Fruit fly (Drosophila melanogaster): ENCODE results near the gene CG15482.
A peak's percentile ranks its signal among the peaks of the same experiment; 100 is the strongest.

CG15482 gene

dm6 chr2L:13245855-13246645 lies 34.4 kb upstream of the CG15482 start, which contains the start of gene CG16820:
Gene CG16820 (plus strand): TSS chr2L:13246232.
- no peak for TF ChIP-seq CG15710 (tag; optimal IDR thresholded peaks at IDR 0.05)
- TF ChIP-seq CG32121 (GFP tag; IDR thresholded peaks at IDR 0.05), result no peak; the same call in 1 of the 2 replicates
- TF ChIP-seq CG17806 (tag; optimal IDR thresholded peaks at IDR 0.05), result no peak
- no peak for TF ChIP-seq CG13204 (GFP tag; optimal IDR thresholded peaks at IDR 0.05)
- TF ChIP-seq fd96Ca (GFP tag; IDR thresholded peaks at IDR 0.05), result no peak
- no peak for TF ChIP-seq CG14655 (GFP tag; optimal IDR thresholded peaks at IDR 0.05)
- TF ChIP-seq EcR (GFP tag; optimal IDR thresholded peaks at IDR 0.05), result no peak
- TF ChIP-seq Ets98B (GFP tag; IDR thresholded peaks at IDR 0.05), result peak; percentile 53; the same call in 1 of the 2 replicates
- TF ChIP-seq CG4496 (GFP tag; IDR thresholded peaks at IDR 0.05), result no peak
- peak; percentile 71 for TF ChIP-seq CG12605 (GFP tag; IDR thresholded peaks at IDR 0.05)
- TF ChIP-seq Pif1B (GFP tag; optimal IDR thresholded peaks at IDR 0.05), result no peak
- TF ChIP-seq Snoo (tag; optimal IDR thresholded peaks at IDR 0.05), result no peak
- TF ChIP-seq rn (GFP tag; IDR thresholded peaks at IDR 0.05), result no peak
- TF ChIP-seq Pif1A (GFP tag; optimal IDR thresholded peaks at IDR 0.05), result no peak
- no peak for TF ChIP-seq CG10348 (GFP tag; IDR thresholded peaks at IDR 0.05)
- no peak for TF ChIP-seq CG8159 (tag; optimal IDR thresholded peaks at IDR 0.05)

DNA sequence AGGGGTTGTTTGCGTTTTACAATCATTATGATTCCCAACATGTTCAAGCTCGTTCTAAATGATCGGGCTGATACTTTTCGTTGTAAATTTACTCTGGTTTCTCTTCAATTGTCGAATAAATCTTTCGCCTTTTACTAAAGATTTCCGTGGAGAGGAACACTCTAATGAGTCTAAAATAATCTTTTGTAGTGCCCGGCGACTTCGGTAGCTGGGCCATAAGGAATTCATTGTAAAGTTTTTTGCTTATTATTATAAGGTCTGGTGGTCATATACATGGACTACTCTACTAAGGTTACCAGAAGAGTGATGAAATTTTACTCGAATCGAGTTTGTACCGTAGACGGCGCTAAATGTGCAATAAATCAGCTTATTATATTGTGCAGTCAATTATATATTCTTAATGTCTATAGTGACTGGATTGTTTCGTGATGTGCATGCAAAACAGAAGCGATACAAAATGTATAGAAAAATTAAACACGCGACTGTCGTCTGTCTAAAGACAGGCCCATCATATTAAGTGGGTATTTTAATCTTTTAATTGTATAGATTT lies 33.2 kb upstream of the CG15482 start:
- TF ChIP-seq fd96Ca (GFP tag; IDR thresholded peaks at IDR 0.05) (no peak), Pif1A (GFP tag; optimal IDR thresholded peaks at IDR 0.05) (no peak), Pif1B (GFP tag; optimal IDR thresholded peaks at IDR 0.05) (no peak), Snoo (tag; optimal IDR thresholded peaks at IDR 0.05) (no peak), CG9948 (tag; optimal IDR thresholded peaks at IDR 0.05) (no peak), rn (GFP tag; IDR thresholded peaks at IDR 0.05) (no peak), EcR (GFP tag; optimal IDR thresholded peaks at IDR 0.05) (no peak)

DNA sequence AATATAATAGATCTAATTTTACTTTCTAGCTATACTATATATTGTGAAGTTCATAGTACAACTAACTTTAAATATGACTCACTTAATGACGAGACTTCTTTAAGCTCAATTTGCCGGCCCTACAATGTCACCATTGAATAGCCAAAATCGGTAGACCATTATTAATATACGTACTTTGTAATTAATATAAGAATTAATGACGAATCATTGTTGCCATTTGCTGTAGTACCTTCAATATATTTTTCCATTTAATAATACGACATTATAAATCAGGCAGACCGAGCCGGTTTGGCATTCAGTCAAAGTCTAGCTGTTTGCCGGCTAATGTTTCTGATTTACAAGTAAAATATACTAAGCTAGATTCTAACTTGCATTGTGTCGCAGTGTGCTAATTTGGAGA lies 28.1 kb upstream of the CG15482 start, which contains the start of gene Jhbp13:
Jhbp13 (plus strand) TSS at position 301 of the 400 bp plus-strand sequence.
- no peak for TF ChIP-seq rn (GFP tag; IDR thresholded peaks at IDR 0.05)
- no peak for TF ChIP-seq D1 (tag; optimal IDR thresholded peaks at IDR 0.05)
- no peak for TF ChIP-seq CG14655 (GFP tag; optimal IDR thresholded peaks at IDR 0.05)
- TF ChIP-seq CG15710 (tag; optimal IDR thresholded peaks at IDR 0.05), result no peak
- TF ChIP-seq EcR (GFP tag; optimal IDR thresholded peaks at IDR 0.05), result no peak
- TF ChIP-seq CG34367 (tag; optimal IDR thresholded peaks at IDR 0.05), result no peak
- no peak for TF ChIP-seq CG8159 (tag; optimal IDR thresholded peaks at IDR 0.05)
- TF ChIP-seq gl (tag; optimal IDR thresholded peaks at IDR 0.05), result no peak
- TF ChIP-seq CG32121 (GFP tag; IDR thresholded peaks at IDR 0.05), result no peak
- TF ChIP-seq Pif1A (GFP tag; optimal IDR thresholded peaks at IDR 0.05), result no peak
- no peak for TF ChIP-seq Ets98B (GFP tag; IDR thresholded peaks at IDR 0.05)
- TF ChIP-seq CG8301 (tag; optimal IDR thresholded peaks at IDR 0.05), result no peak
- no peak for TF ChIP-seq fd96Ca (GFP tag; IDR thresholded peaks at IDR 0.05)

DNA sequence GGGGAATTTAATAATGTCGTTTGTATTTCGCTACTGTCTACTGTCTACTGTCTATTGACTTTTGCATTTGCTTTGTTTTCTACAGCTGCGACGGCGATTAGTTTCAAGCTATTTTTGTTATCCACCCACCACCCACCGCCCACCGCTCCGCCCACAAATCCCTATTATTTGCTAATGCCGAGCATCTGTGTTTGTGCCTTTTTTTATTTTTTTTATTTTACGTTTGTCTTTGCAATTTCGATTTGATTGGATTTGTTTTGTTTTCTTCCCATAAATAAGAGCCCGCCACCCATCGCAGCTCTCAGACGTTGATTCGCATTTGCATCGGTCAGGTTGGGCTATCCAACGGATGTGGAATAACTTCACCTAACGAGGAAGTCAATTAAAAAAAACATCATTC lies 24.6 kb upstream of the CG15482 start, which contains the start of gene Jhbp14:
Jhbp14 (plus strand) TSS at position 301 of the 400 bp plus-strand sequence.
- TF ChIP-seq CG15710 (tag; optimal IDR thresholded peaks at IDR 0.05) (no peak), Pif1A (GFP tag; optimal IDR thresholded peaks at IDR 0.05) (no peak), CG10348 (GFP tag; IDR thresholded peaks at IDR 0.05) (no peak), EcR (GFP tag; optimal IDR thresholded peaks at IDR 0.05) (no peak), CG12605 (GFP tag; IDR thresholded peaks at IDR 0.05) (no peak), Ets98B (GFP tag; IDR thresholded peaks at IDR 0.05) (no peak), CG14655 (GFP tag; optimal IDR thresholded peaks at IDR 0.05) (no peak), CG34367 (tag; optimal IDR thresholded peaks at IDR 0.05) (no peak), CG8159 (tag; optimal IDR thresholded peaks at IDR 0.05) (no peak)

- TF ChIP-seq CG9948 (tag; optimal IDR thresholded peaks at IDR 0.05) (no peak), CG12605 (GFP tag; IDR thresholded peaks at IDR 0.05) (no peak), CG14655 (GFP tag; optimal IDR thresholded peaks at IDR 0.05) (no peak), CG10348 (GFP tag; IDR thresholded peaks at IDR 0.05) (no peak), fd96Ca (GFP tag; IDR thresholded peaks at IDR 0.05) (no peak), Pif1A (GFP tag; optimal IDR thresholded peaks at IDR 0.05) (no peak), CG34367 (tag; optimal IDR thresholded peaks at IDR 0.05) (no peak), CG8159 (tag; optimal IDR thresholded peaks at IDR 0.05) (no peak), CG8301 (tag; optimal IDR thresholded peaks at IDR 0.05) (no peak), CG4496 (GFP tag; IDR thresholded peaks at IDR 0.05) (no peak), Ets98B (GFP tag; IDR thresholded peaks at IDR 0.05) (no peak), CG32121 (GFP tag; IDR thresholded peaks at IDR 0.05) (no peak), EcR (GFP tag; optimal IDR thresholded peaks at IDR 0.05) (no peak), CG17806 (tag; optimal IDR thresholded peaks at IDR 0.05) (no peak), Snoo (tag; optimal IDR thresholded peaks at IDR 0.05) (no peak), CG13204 (GFP tag; optimal IDR thresholded peaks at IDR 0.05) (no peak), Pif1B (GFP tag; optimal IDR thresholded peaks at IDR 0.05) (no peak), rn (GFP tag; IDR thresholded peaks at IDR 0.05) (no peak), D1 (tag; optimal IDR thresholded peaks at IDR 0.05) (no peak)
Measured at dm6 chr2L:13234610-13235489, 23.2 kb upstream of the CG15482 start, which contains the start of gene Mabi. Gene Mabi (minus strand): TSS chr2L:13234660.
